Fruit fly (Drosophila melanogaster): ENCODE measurements around the gene Culd.

dm6 chr3L:8334338-8334737 lies 21.8 kb downstream of the Culd start:
- TF ChIP-seq N (GFP tag; optimal IDR thresholded peaks at IDR 0.05) (no peak), br (GFP tag; optimal IDR thresholded peaks at IDR 0.05) (no peak)
